Fruit fly (Drosophila melanogaster) whole organism, embryonic: ENCODE results near the gene Mgstl.

ENCODE experiments used
- Adf1 ChIP-seq: fragments of 200-800 bp; sonication (Bioruptor generic); IDR thresholded peaks from 2 replicates; pipeline ENCODE4 v1.3.6; 2022; ENCODE audit warnings: missing biosample characterization, missing genetic modification characterization
- C15 ChIP-seq: fragments of 200-800 bp; sonication (Bioruptor generic); IDR thresholded peaks from 3 replicates; pipeline ENCODE4 v1.3.6; 2022; ENCODE audit warnings: missing biosample characterization, missing genetic modification characterization
- CG11247 ChIP-seq: fragments of 200-800 bp; sonication (Bioruptor generic); IDR thresholded peaks from 2 replicates; pipeline ENCODE4 v1.3.6; 2022; ENCODE audit warnings: missing biosample characterization, missing genetic modification characterization
- CG11398 ChIP-seq: fragments of 200-800 bp; sonication (Bioruptor generic); optimal IDR thresholded peaks from 2 replicates; lab custom pipeline; 2016; ENCODE audit warnings: missing biosample characterization, missing genetic modification characterization
- CG11560 ChIP-seq: fragments of 200-800 bp; sonication (Bioruptor generic); IDR thresholded peaks from 3 replicates; pipeline ENCODE4 v1.3.6; 2022; ENCODE audit warnings: missing biosample characterization, missing genetic modification characterization
- CG13624 ChIP-seq: fragments of 200-800 bp; sonication (Bioruptor generic); optimal IDR thresholded peaks from 2 replicates; lab custom pipeline; 2016; ENCODE audit warnings: missing biosample characterization, missing genetic modification characterization
- CG14050 ChIP-seq: fragments of 200-800 bp; sonication (Bioruptor generic); IDR thresholded peaks from 3 replicates; pipeline ENCODE4 v1.3.6; 2022; ENCODE audit warnings: missing biosample characterization, missing genetic modification characterization
- CG15011 ChIP-seq: fragments of 200-800 bp; sonication (Bioruptor generic); optimal IDR thresholded peaks from 3 replicates; lab custom pipeline; 2018; ENCODE audit warnings: missing biosample characterization, mild to moderate bottlenecking, missing genetic modification characterization
- CG18011 ChIP-seq: fragments of 200-800 bp; sonication (Bioruptor generic); optimal IDR thresholded peaks from 2 replicates; lab custom pipeline; 2017; ENCODE audit warnings: missing biosample characterization, missing genetic modification characterization, mild to moderate bottlenecking, moderate library complexity, missing genotype
- CG32767 ChIP-seq: fragments of 200-800 bp; sonication (Bioruptor generic); IDR thresholded peaks from 2 replicates; pipeline ENCODE4 v1.3.6; 2022; ENCODE audit warnings: missing biosample characterization, missing genetic modification characterization
- CG42726 ChIP-seq: fragments of 200-800 bp; sonication (Bioruptor generic); IDR thresholded peaks from 2 replicates; pipeline ENCODE4 v1.3.6; 2022; ENCODE audit warnings: missing biosample characterization, missing genetic modification characterization; ENCODE audit not compliant: partially characterized antibody
- CG4404 ChIP-seq: fragments of 200-800 bp; sonication (Bioruptor generic); IDR thresholded peaks from 2 replicates; pipeline ENCODE4 v1.3.6; 2022; ENCODE audit warnings: missing biosample characterization, missing genetic modification characterization
- CG6175 ChIP-seq: fragments of 200-800 bp; sonication (Bioruptor generic); IDR thresholded peaks from 3 replicates; pipeline ENCODE4 v1.3.6; 2022; ENCODE audit warnings: missing biosample characterization, missing genetic modification characterization
- CG6272 ChIP-seq: fragments of 200-800 bp; sonication (Bioruptor generic); IDR thresholded peaks from 2 replicates; pipeline ENCODE4 v1.3.6; 2022; ENCODE audit warnings: missing biosample characterization, missing genetic modification characterization
- CG7839 ChIP-seq: fragments of 200-800 bp; sonication (Bioruptor generic); optimal IDR thresholded peaks from 3 replicates; lab custom pipeline; 2018; ENCODE audit warnings: missing biosample characterization, mild to moderate bottlenecking, missing genetic modification characterization, moderate library complexity
- D19A ChIP-seq: fragments of 200-800 bp; optimal IDR thresholded peaks from 3 replicates; lab custom pipeline; 2019; ENCODE audit warnings: missing biosample characterization, mild to moderate bottlenecking, missing genetic modification characterization, moderate library complexity
- Dbx ChIP-seq: fragments of 200-800 bp; sonication (Bioruptor generic); IDR thresholded peaks from 3 replicates; pipeline ENCODE4 v1.3.6; 2022; ENCODE audit warnings: missing biosample characterization, missing genetic modification characterization
- Dll ChIP-seq: fragments of 200-800 bp; sonication (Bioruptor generic); IDR thresholded peaks from 4 replicates; pipeline ENCODE4 v1.3.6; 2022; ENCODE audit warnings: missing biosample characterization, missing genetic modification characterization; ENCODE audit not compliant: partially characterized antibody
- Doc3 ChIP-seq: fragments of 200-800 bp; sonication (Bioruptor generic); IDR thresholded peaks from 3 replicates; pipeline ENCODE4 v1.3.6; 2022; ENCODE audit warnings: missing biosample characterization, missing genetic modification characterization; ENCODE audit not compliant: partially characterized antibody
- Drgx ChIP-seq: fragments of 200-800 bp; sonication (Bioruptor generic); IDR thresholded peaks from 2 replicates; pipeline ENCODE4 v1.3.6; 2022; ENCODE audit warnings: missing biosample characterization, missing genetic modification characterization
- H2.0 ChIP-seq: fragments of 200-800 bp; sonication (Bioruptor generic); IDR thresholded peaks from 2 replicates; pipeline ENCODE4 v1.3.6; 2022; ENCODE audit warnings: missing biosample characterization, missing genetic modification characterization
- NFAT ChIP-seq: fragments of 200-800 bp; sonication (Bioruptor generic); IDR thresholded peaks from 2 replicates; pipeline ENCODE4 v1.3.6; 2022; ENCODE audit warnings: missing biosample characterization, missing genetic modification characterization
- PHDP ChIP-seq: fragments of 200-800 bp; sonication (Bioruptor generic); optimal IDR thresholded peaks from 3 replicates; lab custom pipeline; 2018; ENCODE audit warnings: missing biosample characterization, mild to moderate bottlenecking, missing genetic modification characterization, moderate library complexity
- Ptx1 ChIP-seq: fragments of 200-800 bp; sonication (Bioruptor generic); IDR thresholded peaks from 2 replicates; pipeline ENCODE4 v1.3.6; 2022; ENCODE audit warnings: missing biosample characterization, missing genetic modification characterization
- Rx ChIP-seq: fragments of 200-800 bp; sonication (Bioruptor generic); IDR thresholded peaks from 2 replicates; pipeline ENCODE4 v1.3.6; 2022; ENCODE audit warnings: missing biosample characterization, missing genetic modification characterization
- Scr ChIP-seq: fragments of 200-800 bp; sonication (Bioruptor generic); IDR thresholded peaks from 2 replicates; pipeline ENCODE4 v1.3.6; 2022; ENCODE audit warnings: missing biosample characterization, missing genetic modification characterization; ENCODE audit not compliant: partially characterized antibody
- Sox102F ChIP-seq: fragments of 200-800 bp; sonication (Bioruptor generic); optimal IDR thresholded peaks from 2 replicates; lab custom pipeline; 2018; ENCODE audit warnings: missing biosample characterization, mild to moderate bottlenecking, missing genetic modification characterization, moderate library complexity
- Sry-β ChIP-seq: fragments of 200-800 bp; sonication (Bioruptor generic); optimal IDR thresholded peaks from 2 replicates; lab custom pipeline; 2018; ENCODE audit warnings: missing biosample characterization, mild to moderate bottlenecking, missing genetic modification characterization, moderate library complexity
- ato ChIP-seq: fragments of 200-800 bp; sonication (Bioruptor generic); IDR thresholded peaks from 2 replicates; pipeline ENCODE4 v1.3.6; 2022; ENCODE audit warnings: missing biosample characterization, missing genetic modification characterization; ENCODE audit not compliant: partially characterized antibody
- crc ChIP-seq: fragments of 200-800 bp; sonication (Bioruptor generic); optimal IDR thresholded peaks from 2 replicates; lab custom pipeline; 2016; ENCODE audit warnings: missing biosample characterization, missing genetic modification characterization
- ems ChIP-seq: fragments of 200-800 bp; sonication (Bioruptor generic); optimal IDR thresholded peaks from 3 replicates; lab custom pipeline; 2016; ENCODE audit warnings: missing biosample characterization, missing genetic modification characterization
- fd102C ChIP-seq: fragments of 200-800 bp; sonication (Bioruptor generic); optimal IDR thresholded peaks from 2 replicates; lab custom pipeline; 2018; ENCODE audit warnings: missing biosample characterization, mild to moderate bottlenecking, missing genetic modification characterization, moderate library complexity
- jing ChIP-seq: fragments of 200-800 bp; sonication (Bioruptor generic); optimal IDR thresholded peaks from 2 replicates; lab custom pipeline; 2018; ENCODE audit warnings: missing biosample characterization, mild to moderate bottlenecking, missing genetic modification characterization
- kni ChIP-seq: fragments of 200-800 bp; sonication (Bioruptor generic); optimal IDR thresholded peaks from 3 replicates; lab custom pipeline; 2017; ENCODE audit warnings: mild to moderate bottlenecking, missing biosample characterization, missing genetic modification reagents, missing genetic modification characterization
- nau ChIP-seq: fragments of 200-800 bp; sonication (Bioruptor generic); optimal IDR thresholded peaks from 3 replicates; lab custom pipeline; 2017; ENCODE audit warnings: missing biosample characterization, mild to moderate bottlenecking, missing genetic modification characterization, missing genetic modification reagents
- odd ChIP-seq: fragments of 200-800 bp; sonication (Bioruptor generic); optimal IDR thresholded peaks from 2 replicates; lab custom pipeline; 2017; ENCODE audit warnings: missing biosample characterization, mild to moderate bottlenecking, missing genetic modification characterization
- pb ChIP-seq: fragments of 200-800 bp; sonication (Bioruptor generic); optimal IDR thresholded peaks from 3 replicates; lab custom pipeline; 2016; ENCODE audit warnings: missing biosample characterization, missing genetic modification characterization
- pum ChIP-seq: fragments of 200-800 bp; sonication (Bioruptor generic); optimal IDR thresholded peaks from 2 replicates; lab custom pipeline; 2016; ENCODE audit warnings: missing biosample characterization, missing genetic modification characterization
- ranshi ChIP-seq: fragments of 200-800 bp; sonication (Bioruptor generic); IDR thresholded peaks from 2 replicates; pipeline ENCODE4 v1.3.6; 2022; ENCODE audit warnings: missing biosample characterization, missing genetic modification characterization
- salm ChIP-seq: fragments of 200-800 bp; sonication (Bioruptor generic); optimal IDR thresholded peaks from 2 replicates; lab custom pipeline; 2018; ENCODE audit warnings: missing biosample characterization, mild to moderate bottlenecking, missing genetic modification characterization
- shn ChIP-seq: fragments of 200-800 bp; sonication (Bioruptor generic); optimal IDR thresholded peaks from 3 replicates; lab custom pipeline; 2016; ENCODE audit warnings: missing biosample characterization, missing genetic modification characterization
- sim ChIP-seq: fragments of 200-800 bp; sonication (Bioruptor generic); IDR thresholded peaks from 2 replicates; pipeline ENCODE4 v1.3.6; 2022; ENCODE audit warnings: missing biosample characterization, missing genetic modification characterization
- slp2 ChIP-seq: fragments of 200-800 bp; sonication (Bioruptor generic); optimal IDR thresholded peaks from 2 replicates; lab custom pipeline; 2016; ENCODE audit warnings: missing biosample characterization, missing genetic modification characterization
- tgo ChIP-seq: fragments of 200-800 bp; sonication (Bioruptor generic); IDR thresholded peaks from 3 replicates; pipeline ENCODE4 v1.3.6; 2022; ENCODE audit warnings: missing biosample characterization, missing genetic modification characterization
- tin ChIP-seq: fragments of 200-800 bp; sonication (Bioruptor generic); optimal IDR thresholded peaks from 3 replicates; lab custom pipeline; 2016; ENCODE audit warnings: missing biosample characterization, missing genetic modification characterization
- unpg ChIP-seq: fragments of 200-800 bp; sonication (Bioruptor generic); optimal IDR thresholded peaks from 3 replicates; lab custom pipeline; 2018; ENCODE audit warnings: missing biosample characterization, mild to moderate bottlenecking, missing genetic modification characterization, moderate library complexity
- vvl ChIP-seq: fragments of 200-800 bp; sonication (Bioruptor generic); IDR thresholded peaks from 2 replicates; pipeline ENCODE4 v1.3.6; 2022; ENCODE audit warnings: missing biosample characterization, missing genetic modification characterization
- wek ChIP-seq: fragments of 200-800 bp; sonication (Bioruptor generic); optimal IDR thresholded peaks from 3 replicates; lab custom pipeline; 2018; ENCODE audit warnings: missing biosample characterization, mild to moderate bottlenecking, missing genetic modification characterization, moderate library complexity
- zen2 ChIP-seq: fragments of 200-800 bp; sonication (Bioruptor generic); IDR thresholded peaks from 3 replicates; pipeline ENCODE4 v1.3.6; 2022; ENCODE audit warnings: missing biosample characterization, missing genetic modification characterization; ENCODE audit not compliant: partially characterized antibody

The Mgstl gene

dm6 chrX:21053849-21054581 lies 12.1 kb downstream of the Mgstl start, which contains the start of the genes Stt3A and bves (continued):
- TF ChIP-seq kni (peak; percentile 86), pum (peak; percentile 98), vvl (peak; percentile 99), CG32767 (GFP tag; lab: Robert Waterston, UW) (peak; percentile 98), tgo (GFP tag; lab: Robert Waterston, UW) (peak; percentile 98), CG15011 (GFP tag; lab: Kevin White, UChicago) (peak; percentile 96), fd102C (GFP tag; lab: Kevin White, UChicago) (peak; percentile 93), CG4404 (GFP tag; lab: Robert Waterston, UW) (peak; percentile 95), Drgx (GFP tag; lab: Robert Waterston, UW) (peak; percentile 98), Adf1 (GFP tag; lab: Robert Waterston, UW) (peak; percentile 86), PHDP (tag; lab: Kevin White, UChicago) (peak; percentile 99), ranshi (GFP tag; lab: Robert Waterston, UW) (peak; percentile 98), odd (peak; percentile 99), sim (GFP tag; lab: Robert Waterston, UW) (peak; percentile 96), Ptx1 (GFP tag; lab: Robert Waterston, UW) (peak; percentile 97), ems (GFP tag; lab: Kevin White, UChicago) (peak; percentile 99), CG11560 (tag; lab: Robert Waterston, UW) (peak; percentile 84), slp2 (GFP tag; lab: Kevin White, UChicago) (peak; percentile 95), NFAT (GFP tag; lab: Robert Waterston, UW) (peak; percentile 94), tin (GFP tag; lab: Kevin White, UChicago) (peak; percentile 98), Dbx (peak; percentile 96), unpg (GFP tag; lab: Kevin White, UChicago) (peak; percentile 99), Sry-β (GFP tag; lab: Kevin White, UChicago) (peak; percentile 69), pb (peak; percentile 98), CG7839 (tag; lab: Kevin White, UChicago) (peak; percentile 99), zen2 (GFP tag; lab: Robert Waterston, UW) (peak; percentile 42; the same call in 1 of the 3 replicates), crc (peak; percentile 97), Sox102F (GFP tag; lab: Kevin White, UChicago) (peak; percentile 98), C15 (peak; percentile 90; the same call in 2 of the 3 replicates), shn (peak; percentile 99), CG13624 (GFP tag; lab: Kevin White, UChicago) (peak; percentile 99), H2.0 (GFP tag; lab: Robert Waterston, UW) (peak; percentile 97), jing (peak; percentile 96), Doc3 (GFP tag; lab: Robert Waterston, UW) (peak; percentile 63), nau (GFP tag; lab: Kevin White, UChicago) (peak; percentile 98), D19A (tag; lab: Kevin White, UChicago) (peak; percentile 97), CG6272 (GFP tag; lab: Robert Waterston, UW) (peak; percentile 95), CG14050 (peak; percentile 97), CG18011 (GFP tag; lab: Kevin White, UChicago) (peak; percentile 91), CG11398 (peak; percentile 99), CG6175 (GFP tag; lab: Robert Waterston, UW) (peak; percentile 93), Scr (GFP tag; lab: Robert Waterston, UW) (peak; percentile 53), Rx (GFP tag; lab: Robert Waterston, UW) (peak; percentile 97), wek (GFP tag; lab: Kevin White, UChicago) (peak; percentile 95), salm (tag; lab: Kevin White, UChicago) (peak; percentile 99), CG11247 (peak; percentile 96), ato (GFP tag; lab: Robert Waterston, UW) (peak; percentile 25), CG42726 (GFP tag; lab: Robert Waterston, UW) (peak; percentile 53; the same call in 1 of the 2 replicates), Dll (GFP tag; lab: Robert Waterston, UW) (peak; percentile 75)
